Worm (Caenorhabditis elegans): Measurements from ENCODE around the gene Y116A8C.49.

DNA sequence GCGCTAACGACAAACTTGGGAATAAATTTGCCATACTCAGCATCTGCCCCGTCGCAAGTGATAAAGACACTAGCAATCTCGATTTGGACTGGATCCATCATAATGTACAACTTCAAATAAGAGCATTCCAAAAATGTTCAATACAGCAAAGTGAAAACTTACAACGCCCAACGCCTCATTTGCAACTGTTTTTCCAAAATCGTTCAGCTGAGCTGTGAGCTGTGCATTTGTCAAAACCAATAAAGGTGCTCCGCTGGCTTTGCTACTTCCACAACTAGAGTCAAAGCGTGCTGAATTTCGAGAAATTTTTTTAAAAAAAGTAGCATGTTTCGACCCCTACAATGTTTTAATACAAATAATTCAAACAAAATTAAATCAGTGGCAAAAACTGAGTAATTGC, at the start of gene Y116A8C.49:
- TF ChIP-seq snpc-4 (tag; optimal IDR thresholded peaks at IDR 0.05), result no peak
- no peak for TF ChIP-seq mdl-1 (tag; optimal IDR thresholded peaks at IDR 0.05)
- no peak for TF ChIP-seq mab-5 (tag; optimal IDR thresholded peaks at IDR 0.05)
